Fruit fly (Drosophila melanogaster): Measurements from ENCODE around the gene CG12818.

Gene CG12818

dm6 chr3R:10351960-10352458 is 20.6 kb downstream of the CG12818 start:
- TF ChIP-seq CG15710 (tag; optimal IDR thresholded peaks at IDR 0.05) (peak; percentile 99), CG12605 (GFP tag; IDR thresholded peaks at IDR 0.05) (no peak), CG17806 (tag; optimal IDR thresholded peaks at IDR 0.05) (peak; percentile 97), D1 (tag; optimal IDR thresholded peaks at IDR 0.05) (peak; percentile 72), rn (GFP tag; IDR thresholded peaks at IDR 0.05) (no peak), CG4496 (GFP tag; IDR thresholded peaks at IDR 0.05) (no peak), CG8159 (tag; optimal IDR thresholded peaks at IDR 0.05) (peak; percentile 98), Ets98B (GFP tag; IDR thresholded peaks at IDR 0.05) (no peak), CG34367 (tag; optimal IDR thresholded peaks at IDR 0.05) (peak; percentile 100), CG10348 (GFP tag; IDR thresholded peaks at IDR 0.05) (no peak), fd96Ca (GFP tag; IDR thresholded peaks at IDR 0.05) (no peak), CG13204 (GFP tag; optimal IDR thresholded peaks at IDR 0.05) (peak; percentile 98), CG32121 (GFP tag; IDR thresholded peaks at IDR 0.05) (no peak), CG8301 (tag; optimal IDR thresholded peaks at IDR 0.05) (peak; percentile 96), CG14655 (GFP tag; optimal IDR thresholded peaks at IDR 0.05) (peak; percentile 99), EcR (GFP tag; optimal IDR thresholded peaks at IDR 0.05) (peak; percentile 91), Pif1B (GFP tag; optimal IDR thresholded peaks at IDR 0.05) (peak; percentile 96), gl (tag; optimal IDR thresholded peaks at IDR 0.05) (peak; percentile 100), Snoo (tag; optimal IDR thresholded peaks at IDR 0.05) (peak; percentile 93), Pif1A (GFP tag; optimal IDR thresholded peaks at IDR 0.05) (peak; percentile 96), CG9948 (tag; optimal IDR thresholded peaks at IDR 0.05) (peak; percentile 96)

- TF ChIP-seq EcR (GFP tag; optimal IDR thresholded peaks at IDR 0.05) (no peak), CG4496 (GFP tag; IDR thresholded peaks at IDR 0.05) (no peak), CG13204 (GFP tag; optimal IDR thresholded peaks at IDR 0.05) (no peak), CG8301 (tag; optimal IDR thresholded peaks at IDR 0.05) (no peak), CG14655 (GFP tag; optimal IDR thresholded peaks at IDR 0.05) (no peak), Pif1A (GFP tag; optimal IDR thresholded peaks at IDR 0.05) (no peak), CG15710 (tag; optimal IDR thresholded peaks at IDR 0.05) (no peak), CG34367 (tag; optimal IDR thresholded peaks at IDR 0.05) (no peak)
Measured at dm6 chr3R:10352844-10353243, 21.5 kb downstream of the CG12818 start.

- TF ChIP-seq CG8301 (tag; optimal IDR thresholded peaks at IDR 0.05) (peak; percentile 45), CG34367 (tag; optimal IDR thresholded peaks at IDR 0.05) (peak; percentile 0), CG32121 (GFP tag; IDR thresholded peaks at IDR 0.05) (no peak), Snoo (tag; optimal IDR thresholded peaks at IDR 0.05) (no peak), gl (tag; optimal IDR thresholded peaks at IDR 0.05) (no peak), CG8159 (tag; optimal IDR thresholded peaks at IDR 0.05) (peak; percentile 59), CG10348 (GFP tag; IDR thresholded peaks at IDR 0.05) (no peak), EcR (GFP tag; optimal IDR thresholded peaks at IDR 0.05) (no peak), D1 (tag; optimal IDR thresholded peaks at IDR 0.05) (no peak), Pif1B (GFP tag; optimal IDR thresholded peaks at IDR 0.05) (no peak), Pif1A (GFP tag; optimal IDR thresholded peaks at IDR 0.05) (peak; percentile 22), CG15710 (tag; optimal IDR thresholded peaks at IDR 0.05) (peak; percentile 45), CG4496 (GFP tag; IDR thresholded peaks at IDR 0.05) (no peak), fd96Ca (GFP tag; IDR thresholded peaks at IDR 0.05) (no peak), CG9948 (tag; optimal IDR thresholded peaks at IDR 0.05) (peak; percentile 33), rn (GFP tag; IDR thresholded peaks at IDR 0.05) (no peak), Ets98B (GFP tag; IDR thresholded peaks at IDR 0.05) (no peak), CG12605 (GFP tag; IDR thresholded peaks at IDR 0.05) (no peak), CG14655 (GFP tag; optimal IDR thresholded peaks at IDR 0.05) (peak; percentile 56), CG13204 (GFP tag; optimal IDR thresholded peaks at IDR 0.05) (no peak), CG17806 (tag; optimal IDR thresholded peaks at IDR 0.05) (peak; percentile 25)
Measured at dm6 chr3R:10353932-10354703, 22.7 kb downstream of the CG12818 start.

dm6 chr3R:10355840-10356562 is 24.6 kb downstream of the CG12818 start:
- TF ChIP-seq Snoo (tag; optimal IDR thresholded peaks at IDR 0.05) (no peak), EcR (GFP tag; optimal IDR thresholded peaks at IDR 0.05) (peak; percentile 45), CG8159 (tag; optimal IDR thresholded peaks at IDR 0.05) (no peak)

- no peak for TF ChIP-seq CG10348 (GFP tag; IDR thresholded peaks at IDR 0.05)
- no peak for TF ChIP-seq CG4496 (GFP tag; IDR thresholded peaks at IDR 0.05)
- peak; percentile 88 for TF ChIP-seq CG34367 (tag; optimal IDR thresholded peaks at IDR 0.05)
- TF ChIP-seq D1 (tag; optimal IDR thresholded peaks at IDR 0.05) = peak; percentile 78
- TF ChIP-seq Pif1A (GFP tag; optimal IDR thresholded peaks at IDR 0.05) = peak; percentile 90
- peak; percentile 90 for TF ChIP-seq CG9948 (tag; optimal IDR thresholded peaks at IDR 0.05)
- no peak for TF ChIP-seq CG32121 (GFP tag; IDR thresholded peaks at IDR 0.05)
- peak; percentile 80 for TF ChIP-seq CG13204 (GFP tag; optimal IDR thresholded peaks at IDR 0.05)
- peak; percentile 92 for TF ChIP-seq CG8159 (tag; optimal IDR thresholded peaks at IDR 0.05)
- TF ChIP-seq CG17806 (tag; optimal IDR thresholded peaks at IDR 0.05) = peak; percentile 90
- peak; percentile 90 for TF ChIP-seq Pif1B (GFP tag; optimal IDR thresholded peaks at IDR 0.05)
- TF ChIP-seq fd96Ca (GFP tag; IDR thresholded peaks at IDR 0.05) = peak; percentile 43; the same call in 2 of the 3 replicates
- peak; percentile 75 for TF ChIP-seq Snoo (tag; optimal IDR thresholded peaks at IDR 0.05)
- peak; percentile 91 for TF ChIP-seq CG15710 (tag; optimal IDR thresholded peaks at IDR 0.05)
- TF ChIP-seq rn (GFP tag; IDR thresholded peaks at IDR 0.05) = no peak
- TF ChIP-seq CG8301 (tag; optimal IDR thresholded peaks at IDR 0.05) = peak; percentile 93
- peak; percentile 93 for TF ChIP-seq CG14655 (GFP tag; optimal IDR thresholded peaks at IDR 0.05)
- no peak for TF ChIP-seq CG12605 (GFP tag; IDR thresholded peaks at IDR 0.05)
- peak; percentile 83 for TF ChIP-seq gl (tag; optimal IDR thresholded peaks at IDR 0.05)
- no peak for TF ChIP-seq EcR (GFP tag; optimal IDR thresholded peaks at IDR 0.05)
- no peak for TF ChIP-seq Ets98B (GFP tag; IDR thresholded peaks at IDR 0.05)
Measured at dm6 chr3R:10356563-10357363, 25.4 kb downstream of the CG12818 start.

Data from whole organism, pupa.